Fruit fly (Drosophila melanogaster): ENCODE results near the gene CG4592.

The CG4592 gene

DNA sequence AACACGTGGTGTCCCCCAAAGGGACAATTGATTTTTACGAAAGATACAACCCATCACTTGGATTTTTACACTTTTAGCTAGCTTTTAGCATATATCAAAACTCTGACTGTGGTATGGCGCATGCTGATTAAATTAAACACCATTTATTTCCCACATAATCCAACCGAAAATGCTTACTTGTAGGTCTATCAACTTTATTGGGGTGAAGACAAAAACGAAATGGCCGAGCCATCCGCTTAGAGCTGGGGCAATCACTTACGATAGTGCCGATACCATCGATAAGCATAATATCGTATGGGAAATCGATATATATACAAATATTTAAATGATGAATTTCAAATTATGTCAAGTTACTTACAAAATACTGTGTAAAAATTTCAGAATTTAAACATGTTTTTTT, 24.1 kb upstream of the CG4592 start, which contains the start of gene RpS2 (continued):
- peak; percentile 45 for TF ChIP-seq CG2202 (tag; optimal IDR thresholded peaks at IDR 0.05)
- no peak for TF ChIP-seq emc (GFP tag; optimal IDR thresholded peaks at IDR 0.05)

DNA sequence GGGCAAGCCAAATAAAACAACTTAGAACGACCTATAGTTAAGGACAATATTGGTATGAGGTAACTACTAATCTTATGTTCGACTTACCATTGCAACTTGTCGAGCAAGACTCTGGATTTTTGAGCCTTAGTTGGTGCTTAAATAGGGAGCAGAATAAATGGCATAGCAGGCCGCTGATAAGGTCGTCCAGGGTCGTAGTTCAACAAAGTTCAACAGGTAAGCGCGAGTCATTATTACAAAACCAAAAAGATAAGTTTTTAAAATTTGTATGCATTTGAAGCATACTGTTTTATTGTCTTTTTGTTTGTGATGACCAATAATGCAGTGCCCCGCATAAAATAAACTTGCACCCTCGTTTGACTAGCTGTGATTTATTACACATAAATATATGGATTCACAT, 18.4 kb upstream of the CG4592 start, which contains the start of gene Muc30E:
Gene Muc30E, minus strand, starts transcription at position 101 of the 400 bp plus-strand sequence.
- TF ChIP-seq CG13123 (GFP tag; optimal IDR thresholded peaks at IDR 0.05) (no peak), so (GFP tag; IDR thresholded peaks at IDR 0.05) (no peak)

DNA sequence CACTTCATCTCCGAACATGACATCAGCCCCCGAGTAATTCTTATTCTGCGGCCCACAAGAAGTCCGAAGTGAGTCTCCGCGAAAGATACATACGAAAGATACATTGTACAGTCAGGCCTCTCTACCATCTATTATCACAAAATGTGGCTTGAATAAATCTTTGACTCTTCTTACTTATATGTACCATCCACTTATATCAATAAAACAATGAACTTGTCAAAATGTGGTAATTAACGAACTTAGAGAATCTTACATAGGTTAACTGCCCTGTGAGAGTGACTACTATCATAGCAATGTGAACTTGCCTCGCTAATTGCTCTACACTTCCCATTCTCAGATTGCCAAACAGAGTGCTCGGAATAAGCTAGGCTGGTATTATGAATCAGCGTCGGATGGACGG, 14.8 kb upstream of the CG4592 start:
- TF ChIP-seq B-H1 (GFP tag; IDR thresholded peaks at IDR 0.05) (no peak), zfh2 (GFP tag; optimal IDR thresholded peaks at IDR 0.05) (no peak), pum (GFP tag; optimal IDR thresholded peaks at IDR 0.05) (no peak), CG11247 (GFP tag; IDR thresholded peaks at IDR 0.05) (peak; percentile 25; the same call in 1 of the 2 replicates), CG33557 (GFP tag; optimal IDR thresholded peaks at IDR 0.05) (no peak), Ptx1 (GFP tag; IDR thresholded peaks at IDR 0.05) (0 out of 2 replicates have a peak, but pooled peaks have one; percentile 22), D19A (tag; optimal IDR thresholded peaks at IDR 0.05) (no peak), row (GFP tag; IDR thresholded peaks at IDR 0.05) (peak; percentile 14; the same call in 1 of the 3 replicates), grau (tag; optimal IDR thresholded peaks at IDR 0.05) (peak; percentile 17), Rfx (GFP tag; IDR thresholded peaks at IDR 0.05) (peak; percentile 33; the same call in 1 of the 2 replicates), lola (GFP tag; optimal IDR thresholded peaks at IDR 0.05) (no peak), CG10431 (GFP tag; optimal IDR thresholded peaks at IDR 0.05) (no peak), CG9876 (GFP tag; optimal IDR thresholded peaks at IDR 0.05) (no peak), Drgx (GFP tag; IDR thresholded peaks at IDR 0.05) (peak; percentile 73), CG11456 (GFP tag; IDR thresholded peaks at IDR 0.05) (peak; percentile 55; the same call in 1 of the 3 replicates), Ets65A (GFP tag) (peak; percentile 18), crc (GFP tag; optimal IDR thresholded peaks at IDR 0.05) (no peak), CG32532 (GFP tag; IDR thresholded peaks at IDR 0.05) (peak; percentile 48; the same call in 1 of the 2 replicates), CG3995 (GFP tag; optimal IDR thresholded peaks at IDR 0.05) (no peak), CG14441 (GFP tag; IDR thresholded peaks at IDR 0.05) (0 out of 2 replicates have a peak, but pooled peaks have one; percentile 29), CrebB (tag; optimal IDR thresholded peaks at IDR 0.05) (no peak)

DNA sequence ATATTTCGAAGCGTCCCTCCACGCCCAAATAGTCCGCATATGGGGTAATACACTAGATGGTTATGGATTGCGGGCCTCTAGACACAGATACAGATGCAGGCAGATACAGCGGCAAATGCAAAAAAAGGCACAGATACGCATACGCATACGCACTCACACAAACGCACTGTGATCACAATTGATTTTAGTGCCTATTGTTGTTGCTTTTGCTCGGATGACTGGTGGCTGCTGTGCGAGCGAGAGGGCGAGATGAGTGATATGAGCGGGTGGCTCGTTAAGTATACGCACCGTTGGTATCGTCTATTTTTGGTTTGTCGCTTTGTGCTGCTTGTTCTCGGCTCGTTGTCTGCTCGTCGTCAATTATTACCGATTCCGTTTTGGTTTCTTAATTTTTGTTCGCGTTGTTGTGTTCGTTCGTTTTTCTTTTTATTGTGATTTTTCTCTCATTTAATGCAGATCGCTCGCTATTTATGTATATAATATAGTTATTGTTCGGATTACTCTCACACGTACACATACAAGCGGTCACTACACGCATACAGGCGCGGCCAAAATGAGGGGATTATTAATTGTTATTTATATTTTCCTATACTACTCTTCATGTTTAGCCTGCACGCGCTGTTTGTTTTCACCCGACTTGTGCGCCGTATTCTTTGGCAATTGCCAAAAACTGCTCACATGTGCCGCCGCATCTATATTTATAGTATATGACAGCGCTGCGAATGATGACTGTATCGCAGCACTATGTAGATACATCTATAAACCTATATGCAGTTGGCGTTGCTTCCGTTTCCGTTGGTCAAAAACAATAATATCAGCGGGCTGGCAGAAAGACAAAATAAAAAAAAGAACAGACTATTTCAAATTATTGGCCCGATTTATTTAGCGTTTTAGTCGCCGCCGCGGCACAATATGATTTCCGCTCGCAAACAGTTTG, 13.8 kb upstream of the CG4592 start:
- TF ChIP-seq Med (GFP tag) (peak; percentile 86), CG5245 (GFP tag; optimal IDR thresholded peaks at IDR 0.05) (no peak), kay (GFP tag; optimal IDR thresholded peaks at IDR 0.05) (peak; percentile 8), CG11723 (GFP tag; optimal IDR thresholded peaks at IDR 0.05) (no peak), D19B (GFP tag; optimal IDR thresholded peaks at IDR 0.05) (peak; percentile 73), CG10366 (GFP tag; IDR thresholded peaks at IDR 0.05) (no peak), klu (GFP tag; IDR thresholded peaks at IDR 0.05) (peak; percentile 44; the same call in 1 of the 2 replicates), CTCF (GFP tag; optimal IDR thresholded peaks at IDR 0.05) (no peak), CG4424 (GFP tag; optimal IDR thresholded peaks at IDR 0.05) (no peak), Atf6 (GFP tag; IDR thresholded peaks at IDR 0.05) (no peak), nom (GFP tag; optimal IDR thresholded peaks at IDR 0.05) (peak; percentile 56), MTF-1 (GFP tag; optimal IDR thresholded peaks at IDR 0.05; ENCODE audit: borderline replicate concordance) (no peak), Hmr (GFP tag; optimal IDR thresholded peaks at IDR 0.05) (peak; percentile 1), Ravus (GFP tag; IDR thresholded peaks at IDR 0.05) (no peak), chinmo (GFP tag; IDR thresholded peaks at IDR 0.05; ENCODE audit: partially characterized antibody) (peak; percentile 96), hth (optimal IDR thresholded peaks at IDR 0.05) (no peak), jumu (GFP tag; optimal IDR thresholded peaks at IDR 0.05) (no peak), caup (GFP tag; optimal IDR thresholded peaks at IDR 0.05; ENCODE audit: severe bottlenecking) (peak; percentile 11), wek (GFP tag; optimal IDR thresholded peaks at IDR 0.05) (no peak), CG17186 (GFP tag; optimal IDR thresholded peaks at IDR 0.05) (no peak), Mes4 (GFP tag; optimal IDR thresholded peaks at IDR 0.05) (no peak), CG12104 (GFP tag; optimal IDR thresholded peaks at IDR 0.05) (no peak)
